Fruit fly (Drosophila melanogaster) S2 (cell line): ENCODE measurements around the gene snsl.

ENCODE experiments used
- CG8478 ChIP-seq: fragments of >200 bp; optimal IDR thresholded peaks from 2 replicates; lab custom pipeline; 2018
- CTCF ChIP-seq, 2 experiments: fragments of >200 bp; optimal IDR thresholded peaks; 2 replicates each; lab custom pipeline; 2018

DNA sequence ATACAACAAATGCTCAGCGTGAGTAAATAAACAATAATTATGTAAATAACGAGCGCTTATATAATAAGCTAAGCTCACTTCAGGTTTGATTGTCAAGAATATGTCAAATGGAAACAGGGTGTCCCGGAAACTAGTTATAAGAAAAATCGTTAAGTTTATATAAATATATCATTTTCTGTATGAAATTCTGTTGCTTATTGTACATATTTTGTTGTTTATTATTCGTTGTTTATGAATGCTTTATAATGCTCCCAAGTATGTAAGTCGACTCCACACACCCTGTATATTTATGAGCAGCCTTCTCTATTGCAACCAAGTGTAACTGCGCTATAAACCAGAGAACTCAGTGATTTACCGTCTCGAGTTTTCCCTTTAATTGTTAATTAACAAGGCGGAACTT, 24.0 kb upstream of the snsl start:
- TF ChIP-seq CG8478 (lab: Kevin White, UChicago) (no peak), CTCF (optimal IDR thresholded peaks at IDR 0.05; lab: Kevin White, UChicago) (no peak)
